Worm (Caenorhabditis elegans): ENCODE measurements around the gene F43E2.6.
"Not testable (repeated sequence)": the region's sequence is repeated elsewhere in the genome, so short reads cannot be mapped to it uniquely, and the experiment has no call there.

The F43E2.6 gene

DNA sequence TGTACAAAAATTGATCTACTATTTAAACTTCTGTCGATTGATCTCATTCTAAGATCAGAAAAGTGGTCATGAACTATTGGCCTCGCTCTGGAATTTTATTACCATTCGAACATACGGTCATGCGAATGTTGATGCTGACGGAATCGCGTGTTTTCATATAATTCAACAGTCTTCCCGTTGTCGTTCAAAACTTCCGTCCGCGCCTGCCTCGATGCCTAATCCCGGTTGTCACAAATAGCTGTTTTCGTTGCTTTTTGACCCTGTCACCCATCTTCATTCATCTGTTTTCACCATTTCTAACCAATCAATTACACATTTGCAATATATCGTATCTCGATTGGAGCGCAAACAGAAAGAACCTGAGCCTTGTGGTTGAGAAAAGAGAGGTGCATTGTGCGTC, 24.7 kb upstream of the F43E2.6 start:
- TF ChIP-seq him-1 (tag; optimal IDR thresholded peaks at IDR 0.05) (no peak), W03F9.2 (tag; optimal IDR thresholded peaks at IDR 0.05) (no peak), dao-5 (tag; optimal IDR thresholded peaks at IDR 0.05) (no peak)

- TF ChIP-seq him-1 (tag; optimal IDR thresholded peaks at IDR 0.05), result no peak
- TF ChIP-seq dao-5 (tag; optimal IDR thresholded peaks at IDR 0.05), result no peak
- TF ChIP-seq W03F9.2 (tag; optimal IDR thresholded peaks at IDR 0.05), result no peak
These were observed 23.5 kb upstream of the F43E2.6 start for ce11 chrII:7392052-7392694.

- TF ChIP-seq dao-5 (tag; optimal IDR thresholded peaks at IDR 0.05) (no peak), him-1 (tag; optimal IDR thresholded peaks at IDR 0.05) (no peak), W03F9.2 (tag; optimal IDR thresholded peaks at IDR 0.05) (no peak)
These were observed 21.7 kb upstream of the F43E2.6 start for ce11 chrII:7390335-7390734.

- TF ChIP-seq him-1 (tag; optimal IDR thresholded peaks at IDR 0.05) (no peak), W03F9.2 (tag; optimal IDR thresholded peaks at IDR 0.05) (no peak), dao-5 (tag; optimal IDR thresholded peaks at IDR 0.05) (no peak)
These were observed 16.8 kb upstream of the F43E2.6 start, which contains the start of gene sre-3 for ce11 chrII:7385442-7385841. sre-3 (plus strand) TSS chrII:7385742.

ce11 chrII:7381947-7382346, 13.3 kb upstream of the F43E2.6 start:
- TF ChIP-seq him-1 (tag; optimal IDR thresholded peaks at IDR 0.05) (no peak), W03F9.2 (tag; optimal IDR thresholded peaks at IDR 0.05) (no peak), dao-5 (tag; optimal IDR thresholded peaks at IDR 0.05) (no peak)

DNA sequence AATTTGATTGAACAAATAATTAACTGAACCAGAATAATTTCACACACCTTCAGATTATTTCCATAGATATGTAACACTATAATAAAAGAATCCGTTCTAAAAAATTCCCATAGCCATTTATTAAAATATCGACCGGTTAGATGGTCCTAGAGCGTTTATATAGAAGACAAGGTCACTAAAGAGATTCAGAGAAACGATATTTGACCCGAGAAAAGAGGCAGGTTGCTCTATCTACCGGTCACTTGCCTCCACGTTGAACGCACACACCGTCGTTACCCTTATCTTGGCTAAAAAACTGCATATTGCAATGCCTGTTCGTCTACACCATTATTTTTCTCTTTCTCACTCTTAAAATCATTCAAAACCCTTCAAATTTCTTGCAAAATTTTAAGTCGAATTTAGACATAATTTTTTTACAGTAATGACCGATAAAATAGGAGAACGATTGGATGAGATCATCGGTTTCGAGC, 12.5 kb upstream of the F43E2.6 start, which contains the start of gene C07D10.5:
Gene C07D10.5 (plus strand): TSS at position 420 of the 470 bp plus-strand sequence.
- TF ChIP-seq him-1 (tag; optimal IDR thresholded peaks at IDR 0.05) (no peak), dao-5 (tag; optimal IDR thresholded peaks at IDR 0.05) (no peak), W03F9.2 (tag; optimal IDR thresholded peaks at IDR 0.05) (no peak)

DNA sequence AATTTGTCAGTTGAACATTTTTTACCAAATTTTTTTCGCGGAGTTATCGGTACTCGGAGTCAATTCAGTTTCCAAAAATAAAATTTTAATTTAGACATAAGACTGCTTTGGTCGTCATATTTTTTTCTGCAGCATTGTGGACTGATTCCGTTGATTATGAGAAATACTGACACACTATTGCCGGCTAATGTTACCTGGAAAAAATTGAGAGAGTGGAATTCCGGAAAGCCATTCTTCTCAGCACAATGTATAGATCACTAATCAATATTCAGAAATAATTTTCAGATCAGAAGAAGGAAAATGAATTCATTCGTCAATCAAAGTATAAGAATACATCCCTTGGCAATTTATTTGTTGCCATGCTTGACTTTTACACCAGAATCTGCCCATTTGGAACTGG, 10.4 kb upstream of the F43E2.6 start, which contains the start of gene C07D10.6:
Gene C07D10.6 (plus strand): TSS at position 301 of the 400 bp plus-strand sequence.
- TF ChIP-seq dao-5 (tag; optimal IDR thresholded peaks at IDR 0.05) (no peak), W03F9.2 (tag; optimal IDR thresholded peaks at IDR 0.05) (no peak), him-1 (tag; optimal IDR thresholded peaks at IDR 0.05) (no peak)

- no peak for TF ChIP-seq dao-5 (tag; optimal IDR thresholded peaks at IDR 0.05)
- TF ChIP-seq him-1 (tag; optimal IDR thresholded peaks at IDR 0.05), result no peak
- TF ChIP-seq W03F9.2 (tag; optimal IDR thresholded peaks at IDR 0.05), result no peak
These were observed 6.3 kb upstream of the F43E2.6 start, which contains the start of gene F43E2.1 for ce11 chrII:7374980-7375379. F43E2.1 (plus strand) TSS chrII:7375280.

- TF ChIP-seq W03F9.2 (tag; optimal IDR thresholded peaks at IDR 0.05) (peak; percentile 75), him-1 (tag; optimal IDR thresholded peaks at IDR 0.05) (no peak)
These were observed 5.5 kb upstream of the F43E2.6 start, which contains the start of the genes mtch-1 and rpb-4 for ce11 chrII:7374143-7374542. mtch-1 (minus strand) TSS chrII:7374166. rpb-4 (plus strand) TSS chrII:7374495.

- not testable (repeated sequence) for TF ChIP-seq him-1, dao-5, W03F9.2 (tag; optimal IDR thresholded peaks at IDR 0.05)
These were observed 1.5 kb upstream of the F43E2.6 start, which contains the start of gene F43E2.11 for ce11 chrII:7370195-7370594. F43E2.11 (minus strand) TSS chrII:7370295.

DNA sequence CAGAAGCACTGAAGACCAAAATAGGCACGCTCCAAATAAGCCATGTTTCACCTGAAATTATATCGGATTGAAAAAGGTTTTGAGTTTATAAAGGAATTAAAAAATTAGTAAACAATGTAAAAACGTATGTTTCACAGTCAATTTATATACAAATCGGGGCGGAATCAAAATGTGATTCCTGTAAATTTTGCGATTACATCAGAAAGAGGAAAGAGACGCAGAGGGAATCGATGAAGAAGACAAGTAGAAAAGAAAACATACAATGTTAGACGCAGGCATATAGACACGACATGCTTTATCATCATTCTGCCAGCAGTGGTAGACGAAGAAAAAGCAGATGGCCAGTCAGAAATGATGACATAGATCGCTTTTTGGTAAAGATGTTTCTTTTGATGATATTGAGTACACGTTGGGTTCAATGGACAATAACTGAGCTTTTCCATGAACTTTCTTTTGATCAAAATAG, 4.6 kb downstream of the F43E2.6 start, which contains the start of gene msra-1:
Gene msra-1 (minus strand): TSS at position 51 of the 466 bp plus-strand sequence.
- TF ChIP-seq W03F9.2 (tag; optimal IDR thresholded peaks at IDR 0.05) (peak; percentile 40), him-1 (tag; optimal IDR thresholded peaks at IDR 0.05) (no peak)

ce11 chrII:7358489-7358943, 10.1 kb downstream of the F43E2.6 start, which contains the start of gene insc-1:
insc-1 (plus strand) TSS chrII:7358893.
- TF ChIP-seq W03F9.2 (tag; optimal IDR thresholded peaks at IDR 0.05), result no peak
- TF ChIP-seq him-1 (tag; optimal IDR thresholded peaks at IDR 0.05), result no peak

- TF ChIP-seq dao-5 (tag; optimal IDR thresholded peaks at IDR 0.05), result no peak
- TF ChIP-seq him-1 (tag; optimal IDR thresholded peaks at IDR 0.05), result no peak
- TF ChIP-seq W03F9.2 (tag; optimal IDR thresholded peaks at IDR 0.05), result no peak
These were observed 11.5 kb downstream of the F43E2.6 start for ce11 chrII:7357176-7357575.

DNA sequence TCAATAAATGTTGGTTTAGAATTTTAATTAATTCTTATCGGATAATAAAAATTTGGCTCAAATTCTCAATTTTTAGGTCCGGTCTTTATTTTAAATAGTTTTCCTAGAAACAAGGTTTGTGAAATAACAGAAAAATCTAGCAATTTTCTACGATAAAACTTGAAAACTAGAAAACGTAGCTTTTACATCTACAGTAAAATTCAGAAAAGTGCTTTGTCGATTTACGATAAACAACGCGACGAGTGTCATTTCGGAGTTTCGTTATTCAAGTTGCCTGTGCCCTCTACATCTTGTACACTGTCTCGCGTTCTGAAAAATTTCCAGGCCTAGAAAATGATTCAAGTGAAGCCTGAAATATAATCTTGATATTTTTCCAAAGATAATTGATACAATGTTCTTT, 11.9 kb downstream of the F43E2.6 start:
- TF ChIP-seq W03F9.2 (tag; optimal IDR thresholded peaks at IDR 0.05) (no peak), dao-5 (tag; optimal IDR thresholded peaks at IDR 0.05) (no peak), him-1 (tag; optimal IDR thresholded peaks at IDR 0.05) (no peak)

Data from whole organism, L4/young adult.